Worm (Caenorhabditis elegans) whole organism, L4 larva: ENCODE results near the gene gid-7.

Source experiments
- F10B5.3 ChIP-seq: sonication (generic microtip); optimal IDR thresholded peaks from 2 replicates; lab custom pipeline; 2016; ENCODE audit warnings: mild to moderate bottlenecking, missing genetic modification characterization, missing compliant biosample characterization
- F26F4.8 ChIP-seq: fragments of 200-800 bp; sonication (Bioruptor generic); conservative IDR thresholded peaks from 2 replicates; pipeline ENCODE4 v1.3.6; 2022; ENCODE audit warnings: missing genetic modification characterization, missing compliant biosample characterization
- F44E2.7 ChIP-seq: fragments of 200-800 bp; sonication (Bioruptor generic); IDR thresholded peaks from 2 replicates; pipeline ENCODE4 v2.1.2; 2022; ENCODE audit warnings: missing genetic modification characterization, missing compliant biosample characterization
- Y105C5A.15 ChIP-seq: fragments of 200-800 bp; sonication (Bioruptor generic); IDR thresholded peaks from 2 replicates; pipeline ENCODE4 v1.3.6; 2022; ENCODE audit warnings: missing genetic modification characterization, missing compliant biosample characterization
- Y48G9A.11 ChIP-seq: fragments of 200-800 bp; sonication (Bioruptor generic); IDR thresholded peaks from 2 replicates; pipeline ENCODE4 v1.3.6; 2022; ENCODE audit warnings: missing genetic modification reagents, missing genetic modification characterization, missing compliant biosample characterization
- Y5F2A.4 ChIP-seq: fragments of 200-800 bp; sonication (Bioruptor generic); optimal IDR thresholded peaks from 2 replicates; lab custom pipeline; 2018; ENCODE audit warnings: mild to moderate bottlenecking, missing genetic modification characterization, missing compliant biosample characterization
- Y75B8A.6 ChIP-seq: fragments of 200-800 bp; sonication (Bioruptor generic); IDR thresholded peaks from 2 replicates; pipeline ENCODE4 v1.3.6; 2022; ENCODE audit warnings: missing genetic modification reagents, missing genetic modification characterization, missing compliant biosample characterization
- ZK337.2 ChIP-seq: fragments of 200-800 bp; sonication (Bioruptor generic); IDR thresholded peaks from 2 replicates; pipeline ENCODE4 v1.3.6; 2022; ENCODE audit warnings: missing genetic modification reagents, missing genetic modification characterization, missing compliant biosample characterization
- arid-1 ChIP-seq: fragments of 200-800 bp; sonication (Bioruptor generic); conservative IDR thresholded peaks from 2 replicates; pipeline ENCODE4 v1.3.6; 2022; ENCODE audit warnings: missing genetic modification reagents, missing genetic modification characterization, missing compliant biosample characterization
- ceh-32 ChIP-seq: sonication (generic microtip); optimal IDR thresholded peaks from 2 replicates; lab custom pipeline; 2016; ENCODE audit warnings: mild to moderate bottlenecking, missing genetic modification characterization, missing compliant biosample characterization; ENCODE audit not compliant: poor library complexity
- ceh-82 ChIP-seq: sonication (generic microtip); optimal IDR thresholded peaks from 2 replicates; lab custom pipeline; 2017; ENCODE audit warnings: missing biosample characterization, missing genetic modification characterization
- cey-2 ChIP-seq: sonication (generic microtip); optimal IDR thresholded peaks from 3 replicates; lab custom pipeline; 2017; ENCODE audit warnings: missing genetic modification characterization, mild to moderate bottlenecking, missing compliant biosample characterization, antibody characterized with exemption, borderline replicate concordance; ENCODE audit not compliant: insufficient read depth
- dmd-6 ChIP-seq: fragments of 200-800 bp; sonication (Bioruptor generic); IDR thresholded peaks from 2 replicates; pipeline ENCODE4 v1.3.6; 2022; ENCODE audit warnings: missing genetic modification reagents, missing genetic modification characterization, missing compliant biosample characterization
- dpl-1 ChIP-seq: fragments of 150-350 bp; optimal IDR thresholded peaks from 2 replicates; lab custom pipeline; 2014; ENCODE audit warnings: missing biosample characterization, missing genetic modification reagents, missing genetic modification characterization
- duxl-1 ChIP-seq: sonication (generic microtip); optimal IDR thresholded peaks from 2 replicates; lab custom pipeline; 2016; ENCODE audit warnings: mild to moderate bottlenecking, missing genetic modification characterization, moderate library complexity, missing compliant biosample characterization; ENCODE audit not compliant: poor library complexity
- dve-1 ChIP-seq: sonication (generic microtip); optimal IDR thresholded peaks from 2 replicates; lab custom pipeline; 2017; ENCODE audit warnings: antibody characterized with exemption, mild to moderate bottlenecking, missing genetic modification characterization, missing compliant biosample characterization; ENCODE audit not compliant: insufficient read depth
- egl-43 ChIP-seq: fragments of 200-800 bp; sonication (Bioruptor generic); IDR thresholded peaks from 2 replicates; pipeline ENCODE4 v1.3.6; 2022; ENCODE audit warnings: missing genetic modification reagents, missing genetic modification characterization, missing compliant biosample characterization
- hmg-1.1 ChIP-seq: fragments of 200-800 bp; sonication (Bioruptor generic); IDR thresholded peaks from 2 replicates; pipeline ENCODE4 v1.3.6; 2022; ENCODE audit warnings: missing genetic modification reagents, missing genetic modification characterization, missing compliant biosample characterization
- jun-1 ChIP-seq: fragments of 150-350 bp; optimal IDR thresholded peaks from 2 replicates; lab custom pipeline; 2014; ENCODE audit warnings: missing biosample characterization, missing genetic modification reagents, missing genetic modification characterization
- lim-7 ChIP-seq: fragments of 200-800 bp; sonication (Bioruptor generic); IDR thresholded peaks from 2 replicates; pipeline ENCODE4 v1.3.6; 2022; ENCODE audit warnings: missing genetic modification characterization, missing compliant biosample characterization
- lin-15B ChIP-seq: fragments of 150-350 bp; sonication (generic microtip); optimal IDR thresholded peaks from 3 replicates; lab custom pipeline; 2014; ENCODE audit warnings: missing biosample characterization, missing genetic modification characterization
- lin-29 ChIP-seq: fragments of 200-800 bp; sonication (Bioruptor generic); IDR thresholded peaks from 2 replicates; pipeline ENCODE4 v1.3.6; 2022; ENCODE audit warnings: missing genetic modification reagents, missing genetic modification characterization, missing compliant biosample characterization
- lin-39 ChIP-seq: fragments of 150-350 bp; optimal IDR thresholded peaks from 2 replicates; lab custom pipeline; 2014; ENCODE audit warnings: missing biosample characterization, missing genetic modification reagents, missing genetic modification characterization
- lir-3 ChIP-seq: sonication (generic microtip); optimal IDR thresholded peaks from 2 replicates; lab custom pipeline; 2016; ENCODE audit warnings: mild to moderate bottlenecking, missing genetic modification characterization, missing compliant biosample characterization
- madf-5 ChIP-seq, 2 experiments: fragments of 200-800 bp; sonication (Bioruptor generic); IDR thresholded peaks; 2 replicates each; pipeline ENCODE4 v1.3.6; 2022; ENCODE audit warnings: missing compliant biosample characterization in 2 of 2, missing genetic modification characterization in 2 of 2
- mep-1 ChIP-seq: fragments of 150-350 bp; sonication (generic microtip); optimal IDR thresholded peaks from 3 replicates; lab custom pipeline; 2014; ENCODE audit warnings: missing biosample characterization, missing genetic modification characterization
- mes-2 ChIP-seq: sonication (generic microtip); optimal IDR thresholded peaks from 2 replicates; lab custom pipeline; 2016; ENCODE audit warnings: missing genotype, mild to moderate bottlenecking, missing genetic modification characterization, missing compliant biosample characterization; ENCODE audit not compliant: poor library complexity, severe bottlenecking
- mxl-3 ChIP-seq: fragments of 200-800 bp; sonication (Bioruptor generic); optimal IDR thresholded peaks from 2 replicates; lab custom pipeline; 2018; ENCODE audit warnings: mild to moderate bottlenecking, missing genetic modification characterization, missing compliant biosample characterization
- nhr-10 ChIP-seq: fragments of 150-350 bp; optimal IDR thresholded peaks from 2 replicates; lab custom pipeline; 2014; ENCODE audit warnings: missing biosample characterization, missing genetic modification characterization
- nhr-237 ChIP-seq: sonication (generic microtip); optimal IDR thresholded peaks from 2 replicates; lab custom pipeline; 2017; ENCODE audit warnings: missing biosample characterization, missing genetic modification characterization
- nhr-25 ChIP-seq: sonication (generic microtip); optimal IDR thresholded peaks from 2 replicates; lab custom pipeline; 2017; ENCODE audit warnings: missing genetic modification characterization, mild to moderate bottlenecking, missing compliant biosample characterization, antibody characterized with exemption, moderate library complexity, borderline replicate concordance; ENCODE audit not compliant: insufficient read depth
- nhr-6 ChIP-seq: fragments of 150-350 bp; optimal IDR thresholded peaks from 2 replicates; lab custom pipeline; 2014; ENCODE audit warnings: missing biosample characterization, missing genetic modification characterization
- rbr-2 ChIP-seq: sonication (generic microtip); optimal IDR thresholded peaks from 2 replicates; lab custom pipeline; 2016; ENCODE audit warnings: missing genotype, missing genetic modification characterization, missing compliant biosample characterization
- set-16 ChIP-seq: fragments of 200-800 bp; sonication (Bioruptor generic); IDR thresholded peaks from 2 replicates; pipeline ENCODE4 v1.3.6; 2022; ENCODE audit warnings: missing genetic modification reagents, missing genetic modification characterization, missing compliant biosample characterization
- skn-1 ChIP-seq: fragments of 150-350 bp; optimal IDR thresholded peaks from 2 replicates; lab custom pipeline; 2014; ENCODE audit warnings: missing biosample characterization, missing genetic modification characterization
- snpc-1.2 ChIP-seq: fragments of 200-800 bp; sonication (Bioruptor generic); IDR thresholded peaks from 2 replicates; pipeline ENCODE4 v1.3.6; 2022; ENCODE audit warnings: missing genetic modification reagents, missing genetic modification characterization, missing compliant biosample characterization
- spr-3 ChIP-seq: fragments of 200-800 bp; sonication (Bioruptor generic); optimal IDR thresholded peaks from 2 replicates; lab custom pipeline; 2018; ENCODE audit warnings: mild to moderate bottlenecking, missing genetic modification characterization, missing compliant biosample characterization
- tra-1 ChIP-seq: fragments of 200-800 bp; sonication (Bioruptor generic); IDR thresholded peaks from 2 replicates; pipeline ENCODE4 v1.3.6; 2022; ENCODE audit warnings: missing genetic modification reagents, missing genetic modification characterization, missing compliant biosample characterization
- unc-62 ChIP-seq, 3 experiments: fragments of 150-350 bp in 1 of 3; sonication (generic microtip); optimal IDR thresholded peaks in 2 of 3; peaks in 1 of 3; 1 replicate in 1 of 3; 2 replicates in 2 of 3; lab custom pipeline; 2014 to 2017; ENCODE audit warnings: missing biosample characterization in 3 of 3, missing genetic modification characterization in 3 of 3, missing genetic modification reagents in 3 of 3, missing genotype in 1 of 3
- zag-1 ChIP-seq: fragments of 150-350 bp; optimal IDR thresholded peaks from 2 replicates; lab custom pipeline; 2014; ENCODE audit warnings: missing biosample characterization, missing genetic modification characterization
- zfp-3 ChIP-seq: fragments of 200-800 bp; sonication (Bioruptor generic); conservative IDR thresholded peaks from 2 replicates; pipeline ENCODE4 v1.3.6; 2022; ENCODE audit warnings: missing genetic modification reagents, missing genetic modification characterization, missing compliant biosample characterization
- zip-11 ChIP-seq: fragments of 200-800 bp; sonication (Bioruptor generic); IDR thresholded peaks from 2 replicates; pipeline ENCODE4 v1.3.6; 2022; ENCODE audit warnings: missing genetic modification characterization, missing compliant biosample characterization
- ztf-11 ChIP-seq: fragments of 150-350 bp; optimal IDR thresholded peaks from 2 replicates; lab custom pipeline; 2014; ENCODE audit warnings: missing biosample characterization, missing genetic modification characterization
- ztf-7 ChIP-seq: fragments of 150-350 bp; optimal IDR thresholded peaks from 2 replicates; lab custom pipeline; 2014; ENCODE audit warnings: missing biosample characterization, missing genetic modification characterization

The gid-7 gene

DNA sequence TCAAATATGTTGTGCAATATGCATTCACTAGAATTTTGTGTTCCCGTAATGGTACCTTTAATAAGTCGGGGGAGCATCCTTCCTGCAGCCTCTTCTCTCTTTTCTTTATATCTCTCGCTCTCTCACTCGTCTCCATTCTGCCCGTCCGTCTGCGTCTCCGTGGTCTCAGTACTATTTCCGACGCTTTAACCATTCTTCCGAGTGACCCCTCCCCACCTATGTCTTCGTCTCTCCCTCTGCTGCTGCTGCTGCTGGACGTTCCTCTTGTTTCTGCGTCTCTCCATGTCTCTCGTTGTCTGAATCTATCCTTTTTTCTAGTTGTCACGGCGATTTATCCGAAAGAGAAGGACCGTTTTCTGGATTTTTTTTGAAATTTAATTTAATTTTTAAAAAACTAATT is 53.0 kb downstream of the gid-7 start (continued):
- TF ChIP-seq lin-15B (tag; lab: Kevin White, UChicago) (no peak), zfp-3 (no peak), hmg-1.1 (GFP tag; lab: Robert Waterston, UW) (peak; percentile 93), nhr-25 (tag; lab: Kevin White, UChicago) (no peak), duxl-1 (peak; percentile 41), snpc-1.2 (GFP tag; lab: Robert Waterston, UW) (no peak), F44E2.7 (no peak), F10B5.3 (tag; lab: Kevin White, UChicago) (no peak), ztf-7 (tag; lab: Kevin White, UChicago) (no peak), ztf-11 (no peak), unc-62 (GFP tag; optimal IDR thresholded peaks at IDR 0.05 in 1 of 2; lab: Kevin White, UChicago) (peak in 1 of 2 experiments; percentile 47), unc-62 (tag; optimal IDR thresholded peaks at IDR 0.05; lab: Kevin White, UChicago) (no peak), nhr-237 (tag; lab: Kevin White, UChicago) (no peak), set-16 (GFP tag; lab: Robert Waterston, UW) (0 out of 2 replicates have a peak, but pooled peaks have one; percentile 49), ceh-32 (tag; lab: Kevin White, UChicago) (no peak), lin-39 (no peak), rbr-2 (tag; lab: Kevin White, UChicago) (peak; percentile 56), Y48G9A.11 (GFP tag; lab: Robert Waterston, UW) (no peak), Y105C5A.15 (GFP tag; lab: Robert Waterston, UW) (no peak), dpl-1 (GFP tag; lab: Kevin White, UChicago) (peak; percentile 48), Y75B8A.6 (no peak), nhr-10 (no peak), cey-2 (tag; lab: Kevin White, UChicago) (no peak), zip-11 (GFP tag; lab: Robert Waterston, UW) (no peak), mep-1 (tag; lab: Kevin White, UChicago) (peak; percentile 70), madf-5 (GFP tag; IDR thresholded peaks at IDR 0.05; lab: Robert Waterston, UW) (no peak), tra-1 (GFP tag; lab: Robert Waterston, UW) (0 out of 2 replicates have a peak, but pooled peaks have one; percentile 21), ZK337.2 (no peak), lin-29 (GFP tag; lab: Robert Waterston, UW) (no peak), arid-1 (GFP tag; lab: Robert Waterston, UW) (no peak), spr-3 (GFP tag; lab: Kevin White, UChicago) (no peak), jun-1 (tag; lab: Kevin White, UChicago) (peak; percentile 14), skn-1 (tag; lab: Kevin White, UChicago) (no peak), F26F4.8 (no peak), Y5F2A.4 (GFP tag; lab: Kevin White, UChicago) (no peak), zag-1 (tag; lab: Kevin White, UChicago) (no peak), lir-3 (no peak)

ce11 chrV:3702998-3703397 is 53.9 kb downstream of the gid-7 start:
- TF ChIP-seq snpc-1.2 (GFP tag; lab: Robert Waterston, UW) (no peak), lim-7 (GFP tag; lab: Robert Waterston, UW) (no peak), lin-29 (GFP tag; lab: Robert Waterston, UW) (no peak), nhr-6 (tag; lab: Kevin White, UChicago) (no peak), egl-43 (GFP tag; lab: Robert Waterston, UW) (no peak), dve-1 (peak; percentile 9), dmd-6 (GFP tag; lab: Robert Waterston, UW) (no peak), ceh-82 (tag; lab: Kevin White, UChicago) (no peak), hmg-1.1 (GFP tag; lab: Robert Waterston, UW) (peak; percentile 18; the same call in 1 of the 2 replicates), mes-2 (peak; percentile 39), mxl-3 (GFP tag; lab: Kevin White, UChicago) (no peak)
- TF ChIP-seq, all 104 proteins: peak for 3
